Fruit fly (Drosophila melanogaster) whole organism, prepupa: ENCODE measurements around the gene CG3626.
"Not testable (repeated sequence)": the region's sequence is repeated elsewhere in the genome, so short reads cannot be mapped to it uniquely, and the experiment has no call there.

Experiments used
- Blimp-1 ChIP-seq: fragments of 200-800 bp; sonication (Bioruptor generic); optimal IDR thresholded peaks from 3 replicates; lab custom pipeline; 2017; ENCODE audit warnings: missing biosample characterization, missing genetic modification characterization, mild to moderate bottlenecking, moderate library complexity, missing genetic modification reagents
- CG11294 ChIP-seq: fragments of 200-800 bp; sonication (Bioruptor generic); IDR thresholded peaks from 2 replicates; pipeline ENCODE4 v1.3.6; 2022; ENCODE audit warnings: missing biosample characterization, missing genetic modification characterization
- CG15336 ChIP-seq: fragments of 200-800 bp; sonication (Bioruptor generic); IDR thresholded peaks from 2 replicates; pipeline ENCODE4 v1.3.6; 2022; ENCODE audit warnings: missing biosample characterization, missing genetic modification characterization
- CG1621 ChIP-seq: fragments of 200-800 bp; sonication (Bioruptor generic); optimal IDR thresholded peaks from 3 replicates; lab custom pipeline; 2018; ENCODE audit warnings: missing biosample characterization, mild to moderate bottlenecking, missing genetic modification characterization
- CG16779 ChIP-seq: fragments of 200-800 bp; sonication (Bioruptor generic); optimal IDR thresholded peaks from 3 replicates; lab custom pipeline; 2017; ENCODE audit warnings: missing biosample characterization, mild to moderate bottlenecking, missing genetic modification characterization
- CG31627 ChIP-seq: fragments of 200-800 bp; sonication (Bioruptor generic); optimal IDR thresholded peaks from 3 replicates; lab custom pipeline; 2016; ENCODE audit warnings: missing biosample characterization, missing genetic modification characterization
- CG32006 ChIP-seq: fragments of 200-800 bp; sonication (Bioruptor generic); optimal IDR thresholded peaks from 3 replicates; lab custom pipeline; 2017; ENCODE audit warnings: missing biosample characterization, mild to moderate bottlenecking, missing genetic modification characterization
- CG3919 ChIP-seq: fragments of 200-800 bp; sonication (Bioruptor generic); optimal IDR thresholded peaks from 3 replicates; lab custom pipeline; 2016; ENCODE audit warnings: missing biosample characterization, missing genetic modification characterization
- CG6163 ChIP-seq: fragments of 200-800 bp; sonication (Bioruptor generic); IDR thresholded peaks from 3 replicates; pipeline ENCODE4 v1.3.6; 2022; ENCODE audit warnings: missing biosample characterization, missing genetic modification characterization
- CG7368 ChIP-seq: fragments of 200-800 bp; sonication (Bioruptor generic); optimal IDR thresholded peaks from 3 replicates; lab custom pipeline; 2016; ENCODE audit warnings: missing biosample characterization, missing genetic modification characterization
- CG8119 ChIP-seq: fragments of 200-800 bp; sonication (Bioruptor generic); IDR thresholded peaks from 3 replicates; pipeline ENCODE4 v1.3.6; 2022; ENCODE audit warnings: missing biosample characterization, missing genetic modification characterization
- CG8319 ChIP-seq: fragments of 200-800 bp; sonication (Bioruptor generic); optimal IDR thresholded peaks from 3 replicates; lab custom pipeline; 2016; ENCODE audit warnings: missing biosample characterization, missing genetic modification characterization
- Eip78C ChIP-seq: fragments of 200-800 bp; sonication (Bioruptor generic); peaks from one replicate; lab custom pipeline; 2016; ENCODE audit warnings: missing biosample characterization, missing genetic modification characterization
- Ets21C ChIP-seq: fragments of 200-800 bp; sonication (Bioruptor generic); optimal IDR thresholded peaks from 3 replicates; lab custom pipeline; 2016; ENCODE audit warnings: missing biosample characterization, missing genetic modification characterization
- Ets96B ChIP-seq: fragments of 200-800 bp; optimal IDR thresholded peaks from 2 replicates; lab custom pipeline; 2019; ENCODE audit warnings: missing biosample characterization, mild to moderate bottlenecking, missing genetic modification characterization, moderate library complexity
- Gug ChIP-seq: fragments of 200-800 bp; sonication (Bioruptor generic); IDR thresholded peaks from 2 replicates; pipeline ENCODE4 v1.3.6; 2022; ENCODE audit warnings: missing biosample characterization, missing genetic modification characterization
- Hr38 ChIP-seq: sonication (Bioruptor generic); optimal IDR thresholded peaks from 2 replicates; lab custom pipeline; 2016; ENCODE audit warnings: missing biosample characterization, missing genetic modification characterization
- Hr39 ChIP-seq: fragments of 200-800 bp; sonication (Bioruptor generic); optimal IDR thresholded peaks from 2 replicates; lab custom pipeline; 2016; ENCODE audit warnings: missing biosample characterization, missing genetic modification characterization
- Smox ChIP-seq: fragments of 200-800 bp; sonication (Bioruptor generic); optimal IDR thresholded peaks from 3 replicates; lab custom pipeline; 2016; ENCODE audit warnings: missing biosample characterization, missing genetic modification characterization
- Sox15 ChIP-seq: fragments of 200-800 bp; sonication (Bioruptor generic); optimal IDR thresholded peaks from 3 replicates; lab custom pipeline; 2016; ENCODE audit warnings: missing biosample characterization, missing genetic modification characterization
- acj6 ChIP-seq: fragments of 200-800 bp; sonication (Bioruptor generic); optimal IDR thresholded peaks from 3 replicates; lab custom pipeline; 2016; ENCODE audit warnings: missing biosample characterization, missing genetic modification characterization
- cyc ChIP-seq: fragments of 200-800 bp; sonication (Bioruptor generic); optimal IDR thresholded peaks from 3 replicates; lab custom pipeline; 2016; ENCODE audit warnings: missing biosample characterization, missing genetic modification characterization
- eg ChIP-seq: fragments of 200-800 bp; sonication (Bioruptor generic); IDR thresholded peaks from 3 replicates; pipeline ENCODE4 v1.3.6; 2022; ENCODE audit warnings: missing biosample characterization, missing genetic modification characterization
- fd59A ChIP-seq: fragments of 200-800 bp; sonication (Bioruptor generic); optimal IDR thresholded peaks from 2 replicates; lab custom pipeline; 2017; ENCODE audit warnings: missing biosample characterization, mild to moderate bottlenecking, missing genetic modification characterization, missing genetic modification reagents
- lz ChIP-seq: fragments of 200-800 bp; sonication (Bioruptor generic); optimal IDR thresholded peaks from 3 replicates; lab custom pipeline; 2016; ENCODE audit warnings: missing biosample characterization, missing genetic modification characterization
- salr ChIP-seq, 2 experiments: fragments of 200-800 bp; sonication (Bioruptor generic); optimal IDR thresholded peaks; 3 replicates each; lab custom pipeline; 2016 to 2018; ENCODE audit warnings: missing biosample characterization in 2 of 2, missing genetic modification characterization in 2 of 2, mild to moderate bottlenecking in 1 of 2
- svp ChIP-seq: fragments of 200-800 bp; sonication (Bioruptor generic); peaks from one replicate; lab custom pipeline; 2016; ENCODE audit warnings: missing biosample characterization, missing genetic modification characterization
- topi ChIP-seq: fragments of 200-800 bp; sonication (Bioruptor generic); optimal IDR thresholded peaks from 3 replicates; lab custom pipeline; 2016; ENCODE audit warnings: missing biosample characterization, missing genetic modification characterization
- vri ChIP-seq: fragments of 200-800 bp; sonication (Bioruptor generic); optimal IDR thresholded peaks from 3 replicates; lab custom pipeline; 2016; ENCODE audit warnings: missing biosample characterization, mild to moderate bottlenecking, missing genetic modification characterization

Gene CG3626

dm6 chrX:4366196-4366595 is at the start of gene CG3626:
CG3626 (plus strand) TSS chrX:4366417.
- TF ChIP-seq acj6 (GFP tag; lab: Kevin White, UChicago) (no peak), topi (GFP tag; lab: Kevin White, UChicago) (peak; percentile 11), svp (GFP tag; lab: Kevin White, UChicago) (peak; percentile 88), Eip78C (peak; percentile 47), Smox (GFP tag; lab: Kevin White, UChicago) (no peak), cyc (GFP tag; lab: Kevin White, UChicago) (peak; percentile 6), CG31627 (GFP tag; lab: Kevin White, UChicago) (peak; percentile 5), Sox15 (GFP tag; lab: Kevin White, UChicago) (no peak), Ets96B (tag; lab: Kevin White, UChicago) (no peak), vri (GFP tag; lab: Kevin White, UChicago) (no peak)

- TF ChIP-seq CG15336 (GFP tag; lab: Robert Waterston, UW) (0 out of 2 replicates have a peak, but pooled peaks have one; percentile 19), Gug (GFP tag; lab: Robert Waterston, UW) (peak; percentile 55), CG6163 (GFP tag; lab: Robert Waterston, UW) (peak; percentile 76), CG11294 (GFP tag; lab: Robert Waterston, UW) (peak; percentile 37; the same call in 1 of the 2 replicates), eg (GFP tag; lab: Robert Waterston, UW) (peak; percentile 74; the same call in 2 of the 3 replicates), CG8119 (GFP tag; lab: Robert Waterston, UW) (0 out of 3 replicates have a peak, but pooled peaks have one; percentile 28)
- TF ChIP-seq, all 60 proteins: peak for 6; not testable (repeated sequence) for 54
Measured at dm6 chrX:4318001-4318400, 48.2 kb upstream of the CG3626 start.

- not testable (repeated sequence) for TF ChIP-seq CG16779 (tag; lab: Kevin White, UChicago); fd59A (GFP tag; lab: Kevin White, UChicago); Blimp-1
- TF ChIP-seq, all 60 proteins: peak for 0; not testable (repeated sequence) for 60
Measured at dm6 chrX:4318701-4319100, 47.5 kb upstream of the CG3626 start, which contains the start of gene mei-9. mei-9 (minus strand) TSS chrX:4318801.

- TF ChIP-seq Hr39 (GFP tag; lab: Kevin White, UChicago); CG32006 (GFP tag; lab: Kevin White, UChicago); CG15336 (GFP tag; lab: Robert Waterston, UW): not testable (repeated sequence)
- TF ChIP-seq, all 60 proteins: peak for 0; not testable (repeated sequence) for 60
Measured at dm6 chrX:4319240-4319639, 47.0 kb upstream of the CG3626 start, which contains the start of gene NO66. NO66 (plus strand) TSS chrX:4319438.

dm6 chrX:4322131-4322233 is 44.2 kb upstream of the CG3626 start, which contains the start of gene mRpL33:
mRpL33 (minus strand) TSS chrX:4322231.
- TF ChIP-seq CG7368 (GFP tag; lab: Kevin White, UChicago) = no peak
- TF ChIP-seq topi (GFP tag; lab: Kevin White, UChicago) = no peak
- TF ChIP-seq CG3919 (GFP tag; lab: Kevin White, UChicago) = no peak
- no peak for TF ChIP-seq CG16779 (tag; lab: Kevin White, UChicago)
- TF ChIP-seq Hr39 (GFP tag; lab: Kevin White, UChicago) = no peak
- TF ChIP-seq salr (GFP tag; optimal IDR thresholded peaks at IDR 0.05; lab: Kevin White, UChicago) = no peak
- no peak for TF ChIP-seq Blimp-1
- no peak for TF ChIP-seq fd59A (GFP tag; lab: Kevin White, UChicago)
- no peak for TF ChIP-seq Hr38 (GFP tag; lab: Kevin White, UChicago)
- TF ChIP-seq Ets21C = no peak
- TF ChIP-seq CG11294 (GFP tag; lab: Robert Waterston, UW) = no peak
- TF ChIP-seq CG1621 (tag; lab: Kevin White, UChicago) = no peak
- no peak for TF ChIP-seq CG8319 (GFP tag; lab: Kevin White, UChicago)
- TF ChIP-seq lz (GFP tag; lab: Kevin White, UChicago) = no peak
- TF ChIP-seq eg (GFP tag; lab: Robert Waterston, UW) = no peak
- TF ChIP-seq, all 60 proteins: peak for 0
